Fruit fly (Drosophila melanogaster) whole organism, pupa: Measurements from ENCODE around the gene CG16852.

Source experiments
- CG10348 ChIP-seq: fragments of 200-800 bp; sonication (Bioruptor generic); IDR thresholded peaks from 2 replicates; pipeline ENCODE4 v1.3.6; 2022; ENCODE audit warnings: missing biosample characterization, missing genetic modification characterization
- CG12605 ChIP-seq: fragments of 200-800 bp; sonication (Bioruptor generic); IDR thresholded peaks from 2 replicates; pipeline ENCODE4 v1.3.6; 2022; ENCODE audit warnings: missing biosample characterization, missing genetic modification characterization
- CG13204 ChIP-seq: fragments of 200-800 bp; sonication (Bioruptor generic); optimal IDR thresholded peaks from 2 replicates; lab custom pipeline; 2018; ENCODE audit warnings: missing biosample characterization, mild to moderate bottlenecking, missing genetic modification characterization, moderate library complexity
- CG14655 ChIP-seq: fragments of 200-800 bp; sonication (Bioruptor generic); optimal IDR thresholded peaks from 3 replicates; lab custom pipeline; 2017; ENCODE audit warnings: mild to moderate bottlenecking, missing biosample characterization, missing genetic modification reagents, missing genetic modification characterization
- CG15710 ChIP-seq: fragments of 200-800 bp; sonication (Bioruptor generic); optimal IDR thresholded peaks from 2 replicates; lab custom pipeline; 2018; ENCODE audit warnings: missing biosample characterization, mild to moderate bottlenecking, missing genetic modification characterization, moderate library complexity
- CG17806 ChIP-seq: fragments of 200-800 bp; sonication (Bioruptor generic); optimal IDR thresholded peaks from 2 replicates; lab custom pipeline; 2018; ENCODE audit warnings: missing biosample characterization, mild to moderate bottlenecking, missing genetic modification characterization, moderate library complexity
- CG32121 ChIP-seq: fragments of 200-800 bp; sonication (Bioruptor generic); IDR thresholded peaks from 2 replicates; pipeline ENCODE4 v1.3.6; 2022; ENCODE audit warnings: missing biosample characterization, missing genetic modification characterization
- CG34367 ChIP-seq: fragments of 200-800 bp; sonication (Bioruptor generic); optimal IDR thresholded peaks from 2 replicates; lab custom pipeline; 2018; ENCODE audit warnings: missing biosample characterization, mild to moderate bottlenecking, missing genetic modification characterization
- CG4496 ChIP-seq: fragments of 200-800 bp; sonication (Bioruptor generic); IDR thresholded peaks from 3 replicates; pipeline ENCODE4 v1.3.6; 2022; ENCODE audit warnings: missing biosample characterization, missing genetic modification characterization
- CG8159 ChIP-seq: fragments of 200-800 bp; sonication (Bioruptor generic); optimal IDR thresholded peaks from 3 replicates; lab custom pipeline; 2018; ENCODE audit warnings: missing biosample characterization, mild to moderate bottlenecking, missing genetic modification characterization, moderate library complexity
- CG8301 ChIP-seq: fragments of 200-800 bp; sonication (Bioruptor generic); optimal IDR thresholded peaks from 2 replicates; lab custom pipeline; 2018; ENCODE audit warnings: missing biosample characterization, mild to moderate bottlenecking, missing genetic modification characterization
- CG9948 ChIP-seq: fragments of 200-800 bp; sonication (Bioruptor generic); optimal IDR thresholded peaks from 2 replicates; lab custom pipeline; 2018; ENCODE audit warnings: missing biosample characterization, mild to moderate bottlenecking, missing genetic modification characterization, moderate library complexity
- D1 ChIP-seq: fragments of 200-800 bp; sonication (Bioruptor generic); optimal IDR thresholded peaks from 2 replicates; lab custom pipeline; 2018; ENCODE audit warnings: missing biosample characterization, mild to moderate bottlenecking, missing genetic modification characterization, moderate library complexity
- EcR ChIP-seq: fragments of 200-800 bp; sonication (Bioruptor generic); optimal IDR thresholded peaks from 3 replicates; lab custom pipeline; 2019; ENCODE audit warnings: missing biosample characterization, missing genetic modification characterization, mild to moderate bottlenecking, moderate library complexity, missing genetic modification reagents
- Ets98B ChIP-seq: fragments of 200-800 bp; sonication (Bioruptor generic); IDR thresholded peaks from 2 replicates; pipeline ENCODE4 v1.3.6; 2022; ENCODE audit warnings: missing biosample characterization, missing genetic modification characterization
- Pif1A ChIP-seq: fragments of 200-800 bp; sonication (Bioruptor generic); optimal IDR thresholded peaks from 3 replicates; lab custom pipeline; 2016; ENCODE audit warnings: missing biosample characterization, missing genetic modification characterization
- Pif1B ChIP-seq: fragments of 200-800 bp; sonication (Bioruptor generic); optimal IDR thresholded peaks from 3 replicates; lab custom pipeline; 2016; ENCODE audit warnings: missing biosample characterization, missing genetic modification characterization
- Snoo ChIP-seq: fragments of 200-800 bp; sonication (Bioruptor generic); optimal IDR thresholded peaks from 3 replicates; lab custom pipeline; 2017; ENCODE audit warnings: missing biosample characterization, mild to moderate bottlenecking, missing genetic modification characterization, inconsistent platforms
- fd96Ca ChIP-seq: fragments of 200-800 bp; sonication (Bioruptor generic); IDR thresholded peaks from 3 replicates; pipeline ENCODE4 v1.3.6; 2022; ENCODE audit warnings: missing biosample characterization, missing genetic modification characterization
- gl ChIP-seq: fragments of 200-800 bp; sonication (Bioruptor generic); optimal IDR thresholded peaks from 2 replicates; lab custom pipeline; 2018; ENCODE audit warnings: missing biosample characterization, mild to moderate bottlenecking, missing genetic modification characterization
- rn ChIP-seq: fragments of 200-800 bp; sonication (Bioruptor generic); IDR thresholded peaks from 2 replicates; pipeline ENCODE4 v1.3.6; 2022; ENCODE audit warnings: missing biosample characterization, missing genetic modification characterization

Gene CG16852

DNA sequence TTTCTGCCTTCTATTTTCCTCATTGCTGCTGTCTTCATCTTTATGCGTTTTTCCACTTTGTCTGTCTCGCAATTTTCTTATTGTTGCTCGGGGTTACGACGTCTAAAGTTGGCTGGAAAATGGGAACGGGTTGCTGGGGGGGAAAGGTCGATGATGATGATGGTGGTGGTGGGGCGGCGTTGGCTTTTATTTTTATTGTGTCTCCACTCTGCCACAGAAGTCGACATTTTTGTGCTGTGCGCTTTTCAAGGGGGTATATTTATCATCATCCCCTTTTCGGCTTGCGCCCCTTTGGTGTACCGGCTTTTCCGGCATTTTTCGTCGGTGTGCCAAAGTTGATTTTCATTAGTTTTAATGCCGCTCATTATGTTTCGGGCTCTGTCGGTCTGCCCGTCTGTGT is 14.8 kb downstream of the CG16852 start:
- TF ChIP-seq CG13204 (GFP tag; lab: Kevin White, UChicago) (no peak), D1 (tag; lab: Kevin White, UChicago) (no peak), rn (GFP tag; lab: Robert Waterston, UW) (no peak)

DNA sequence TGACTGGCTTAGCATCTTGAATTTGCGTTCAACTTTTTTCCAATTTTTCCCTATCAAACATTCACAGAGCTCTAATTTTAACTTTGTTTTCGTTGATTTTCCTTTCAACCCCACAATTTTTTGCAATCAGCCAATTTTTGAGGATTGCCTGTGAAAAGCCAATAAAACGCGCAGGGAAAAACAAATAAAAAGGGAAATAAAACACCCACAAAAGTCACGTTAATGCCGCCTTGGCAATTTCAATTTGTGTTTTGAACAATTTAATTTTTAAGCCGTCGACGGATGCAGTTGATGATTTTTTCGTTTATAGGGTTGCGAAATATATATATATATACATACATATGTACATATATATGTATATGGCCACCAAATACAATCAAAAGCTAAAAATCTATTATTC is 28.4 kb downstream of the CG16852 start:
- TF ChIP-seq Ets98B (GFP tag; lab: Robert Waterston, UW): no peak
- TF ChIP-seq CG13204 (GFP tag; lab: Kevin White, UChicago): no peak
- no peak for TF ChIP-seq CG8301 (tag; lab: Kevin White, UChicago)
- no peak for TF ChIP-seq CG10348 (GFP tag; lab: Robert Waterston, UW)
- TF ChIP-seq Pif1A (GFP tag; lab: Kevin White, UChicago): no peak
- no peak for TF ChIP-seq CG34367 (tag; lab: Kevin White, UChicago)
- TF ChIP-seq CG15710: no peak
- no peak for TF ChIP-seq fd96Ca (GFP tag; lab: Robert Waterston, UW)
- no peak for TF ChIP-seq CG17806
- TF ChIP-seq Snoo (tag; lab: Kevin White, UChicago): no peak
- no peak for TF ChIP-seq EcR
- no peak for TF ChIP-seq CG4496 (GFP tag; lab: Robert Waterston, UW)
- no peak for TF ChIP-seq CG9948 (tag; lab: Kevin White, UChicago)
- no peak for TF ChIP-seq Pif1B (GFP tag; lab: Kevin White, UChicago)

DNA sequence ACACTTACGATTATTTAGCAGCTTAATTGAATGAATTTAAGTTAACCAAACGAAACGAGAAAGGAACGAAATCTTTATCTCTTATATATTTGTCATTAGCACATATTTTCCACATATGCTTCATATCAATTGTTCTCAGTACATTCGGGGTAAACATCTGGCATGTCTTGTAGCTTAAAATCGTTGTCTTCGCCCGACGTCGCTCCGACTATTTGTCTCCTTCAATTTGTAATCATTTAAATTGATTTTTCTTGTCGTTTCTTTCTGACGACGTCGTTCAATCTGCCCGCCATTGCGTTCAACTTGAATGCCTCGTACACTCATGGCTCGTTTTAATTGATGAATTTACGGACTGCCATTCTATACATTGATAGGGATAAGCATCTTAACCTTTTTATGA is 29.5 kb downstream of the CG16852 start:
- no peak for TF ChIP-seq D1 (tag; lab: Kevin White, UChicago)
- peak; percentile 12 for TF ChIP-seq CG17806
- TF ChIP-seq fd96Ca (GFP tag; lab: Robert Waterston, UW): no peak
- no peak for TF ChIP-seq CG12605
- TF ChIP-seq, all 21 proteins: peak for 1

DNA sequence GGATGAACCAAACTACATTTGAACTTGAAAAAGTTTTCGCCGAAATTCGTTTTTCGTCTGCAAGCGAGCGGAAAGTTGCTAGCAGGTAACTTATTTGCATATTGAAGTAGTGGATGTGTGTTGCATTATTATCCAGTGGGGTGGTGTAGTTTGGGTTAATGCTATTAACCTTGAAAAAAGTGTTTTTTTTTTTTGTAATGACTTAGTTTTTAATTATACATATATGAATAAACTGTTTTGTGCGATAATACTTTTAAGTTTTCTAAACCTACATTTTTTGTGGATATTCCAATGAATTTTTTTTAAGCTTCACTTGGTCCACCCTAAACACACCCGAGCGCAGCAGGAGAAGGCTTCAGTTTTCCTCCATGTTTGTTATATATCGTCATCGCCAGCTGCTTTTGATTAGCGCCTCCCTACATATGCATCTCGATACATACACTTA is 30.5 kb downstream of the CG16852 start:
- TF ChIP-seq EcR (no peak), CG9948 (tag; lab: Kevin White, UChicago) (peak; percentile 90), CG12605 (peak; percentile 46; the same call in 1 of the 2 replicates), CG8301 (tag; lab: Kevin White, UChicago) (peak; percentile 92), CG10348 (GFP tag; lab: Robert Waterston, UW) (0 out of 2 replicates have a peak, but pooled peaks have one; percentile 15), rn (GFP tag; lab: Robert Waterston, UW) (peak; percentile 68), CG8159 (tag; lab: Kevin White, UChicago) (peak; percentile 100), Pif1B (GFP tag; lab: Kevin White, UChicago) (peak; percentile 95), CG13204 (GFP tag; lab: Kevin White, UChicago) (peak; percentile 68), D1 (tag; lab: Kevin White, UChicago) (peak; percentile 57), CG32121 (peak; percentile 83), CG17806 (peak; percentile 81), Snoo (tag; lab: Kevin White, UChicago) (peak; percentile 88), Pif1A (GFP tag; lab: Kevin White, UChicago) (peak; percentile 92), gl (peak; percentile 69), CG4496 (GFP tag; lab: Robert Waterston, UW) (peak; percentile 84), Ets98B (GFP tag; lab: Robert Waterston, UW) (peak; percentile 73), CG15710 (peak; percentile 74), fd96Ca (GFP tag; lab: Robert Waterston, UW) (peak; percentile 88), CG14655 (GFP tag; lab: Kevin White, UChicago) (peak; percentile 93), CG34367 (tag; lab: Kevin White, UChicago) (peak; percentile 71)

DNA sequence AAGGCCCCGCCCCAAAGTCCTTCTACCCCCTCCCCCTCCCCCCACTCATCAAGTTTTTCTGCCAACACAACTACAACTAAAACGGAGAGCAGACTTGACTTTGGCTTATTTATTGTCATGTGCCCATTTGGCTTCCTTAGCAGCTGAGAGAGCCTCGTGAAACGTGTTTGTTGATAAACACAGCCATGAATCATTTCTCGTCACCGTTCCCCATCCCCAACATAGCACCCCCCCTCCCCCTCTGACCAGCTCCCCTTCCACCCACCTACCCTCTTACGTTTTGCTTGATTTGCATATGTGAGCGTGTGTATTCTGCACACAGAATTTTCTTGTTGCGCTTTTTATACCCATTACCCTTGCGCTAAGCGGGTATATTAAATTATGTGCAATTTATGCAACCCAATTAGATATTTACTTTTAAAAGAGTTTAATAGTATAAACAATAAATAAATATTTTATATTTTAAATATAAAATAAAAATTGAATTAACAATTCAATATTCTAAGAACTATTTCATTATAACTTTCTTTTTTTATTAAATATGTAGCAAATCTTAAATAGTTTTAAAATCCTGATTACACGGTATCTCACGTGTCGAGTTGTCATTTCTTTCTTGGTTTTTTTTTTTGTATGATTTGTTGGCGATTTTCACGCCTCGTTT is 31.4 kb downstream of the CG16852 start:
- TF ChIP-seq CG9948 (tag; lab: Kevin White, UChicago) (peak; percentile 73), CG10348 (GFP tag; lab: Robert Waterston, UW) (no peak), CG32121 (no peak; the same call in 1 of the 2 replicates), CG14655 (GFP tag; lab: Kevin White, UChicago) (peak; percentile 77), EcR (no peak), CG12605 (no peak; the same call in 1 of the 2 replicates), CG34367 (tag; lab: Kevin White, UChicago) (peak; percentile 32), CG8301 (tag; lab: Kevin White, UChicago) (peak; percentile 57), fd96Ca (GFP tag; lab: Robert Waterston, UW) (peak; percentile 50; the same call in 1 of the 3 replicates), CG17806 (peak; percentile 60), CG8159 (tag; lab: Kevin White, UChicago) (peak; percentile 80), CG4496 (GFP tag; lab: Robert Waterston, UW) (peak; percentile 65), Snoo (tag; lab: Kevin White, UChicago) (peak; percentile 28), Pif1B (GFP tag; lab: Kevin White, UChicago) (peak; percentile 60), CG15710 (peak; percentile 69), D1 (tag; lab: Kevin White, UChicago) (peak; percentile 74), gl (peak; percentile 41), Ets98B (GFP tag; lab: Robert Waterston, UW) (peak; percentile 43), rn (GFP tag; lab: Robert Waterston, UW) (0 out of 2 replicates have a peak, but pooled peaks have one; percentile 7), Pif1A (GFP tag; lab: Kevin White, UChicago) (peak; percentile 14), CG13204 (GFP tag; lab: Kevin White, UChicago) (no peak)

DNA sequence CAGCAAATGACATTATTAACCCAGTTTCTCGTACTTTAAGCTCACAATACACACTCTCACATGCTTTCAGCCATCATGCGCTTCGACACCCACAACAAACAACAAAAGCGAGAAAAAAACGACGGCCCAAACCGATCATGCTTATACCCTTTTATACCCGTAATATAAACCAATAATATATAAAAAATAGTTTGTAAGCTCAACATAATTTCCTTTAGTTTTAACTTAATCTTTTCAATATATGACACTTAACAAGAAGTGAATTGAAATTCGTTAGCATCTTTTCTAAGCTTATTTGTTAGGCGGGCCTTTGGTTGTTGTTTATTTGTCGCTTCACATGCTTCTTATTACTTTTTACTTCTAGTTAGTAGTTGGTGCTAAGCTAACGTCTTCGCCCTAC is 46.1 kb downstream of the CG16852 start:
- TF ChIP-seq CG4496 (GFP tag; lab: Robert Waterston, UW) (0 out of 3 replicates have a peak, but pooled peaks have one; percentile 43), CG9948 (tag; lab: Kevin White, UChicago) (no peak)
- TF ChIP-seq, all 21 proteins: peak for 1
